Fruit fly (Drosophila melanogaster) whole organism, embryonic: ENCODE data around the gene Frmd5.
A peak's percentile ranks its signal among the peaks of the same experiment; 100 is the strongest.

ENCODE experiments used
- BtbVII ChIP-seq: fragments of 200-800 bp; sonication (Bioruptor generic); optimal IDR thresholded peaks from 3 replicates; lab custom pipeline; 2017; ENCODE audit warnings: missing biosample characterization, mild to moderate bottlenecking, missing genetic modification characterization
- CG10431 ChIP-seq: fragments of 200-800 bp; sonication (Bioruptor generic); optimal IDR thresholded peaks from 3 replicates; lab custom pipeline; 2018; ENCODE audit warnings: missing biosample characterization, mild to moderate bottlenecking, missing genetic modification characterization
- CG10565 ChIP-seq: fragments of 200-800 bp; sonication (Bioruptor generic); optimal IDR thresholded peaks from 3 replicates; lab custom pipeline; 2016; ENCODE audit warnings: missing biosample characterization, mild to moderate bottlenecking, missing genetic modification characterization
- CG10959 ChIP-seq: fragments of 200-800 bp; sonication (Bioruptor generic); IDR thresholded peaks from 2 replicates; pipeline ENCODE4 v1.3.6; 2022; ENCODE audit warnings: missing biosample characterization, missing genetic modification characterization
- CG12219 ChIP-seq: fragments of 200-800 bp; sonication (Bioruptor generic); optimal IDR thresholded peaks from 3 replicates; lab custom pipeline; 2018; ENCODE audit warnings: missing biosample characterization, mild to moderate bottlenecking, missing genetic modification characterization
- CG14860 ChIP-seq: fragments of 200-800 bp; sonication (Bioruptor generic); IDR thresholded peaks from 3 replicates; pipeline ENCODE4 v1.3.6; 2022; ENCODE audit warnings: missing biosample characterization, missing genetic modification characterization; ENCODE audit not compliant: partially characterized antibody
- CG15601 ChIP-seq: fragments of 200-800 bp; sonication (Bioruptor generic); optimal IDR thresholded peaks from 3 replicates; lab custom pipeline; 2019; ENCODE audit warnings: missing biosample characterization, mild to moderate bottlenecking, missing genetic modification characterization, moderate library complexity
- CG17359 ChIP-seq: fragments of 200-800 bp; sonication (Bioruptor generic); optimal IDR thresholded peaks from 3 replicates; lab custom pipeline; 2018; ENCODE audit warnings: missing biosample characterization, mild to moderate bottlenecking, missing genetic modification characterization, moderate library complexity
- CG17802 ChIP-seq: fragments of 200-800 bp; sonication (Bioruptor generic); optimal IDR thresholded peaks from 2 replicates; lab custom pipeline; 2018; ENCODE audit warnings: missing biosample characterization, mild to moderate bottlenecking, missing genetic modification characterization, moderate library complexity
- CG17829 ChIP-seq: fragments of 200-800 bp; optimal IDR thresholded peaks from 2 replicates; lab custom pipeline; 2019; ENCODE audit warnings: missing biosample characterization, mild to moderate bottlenecking, missing genetic modification characterization, moderate library complexity
- CG18262 ChIP-seq: fragments of 200-800 bp; optimal IDR thresholded peaks from 3 replicates; lab custom pipeline; 2019; ENCODE audit warnings: missing biosample characterization, mild to moderate bottlenecking, missing genetic modification characterization, moderate library complexity
- CG18764 ChIP-seq: fragments of 200-800 bp; sonication (Bioruptor generic); optimal IDR thresholded peaks from 3 replicates; lab custom pipeline; 2016; ENCODE audit warnings: missing biosample characterization, missing genetic modification characterization
- CG33557 ChIP-seq: fragments of 200-800 bp; sonication (Bioruptor generic); optimal IDR thresholded peaks from 2 replicates; lab custom pipeline; 2019; ENCODE audit warnings: missing biosample characterization, mild to moderate bottlenecking, missing genetic modification characterization, moderate library complexity
- CG5180 ChIP-seq: fragments of 200-800 bp; sonication (Bioruptor generic); optimal IDR thresholded peaks from 3 replicates; lab custom pipeline; 2017; ENCODE audit warnings: missing biosample characterization, missing genetic modification characterization, mild to moderate bottlenecking, moderate library complexity, missing genetic modification reagents
- CG6654 ChIP-seq: fragments of 200-800 bp; sonication (Bioruptor generic); optimal IDR thresholded peaks from 2 replicates; lab custom pipeline; 2017; ENCODE audit warnings: missing biosample characterization, mild to moderate bottlenecking, missing genetic modification characterization
- CG6689 ChIP-seq: fragments of 200-800 bp; sonication (Bioruptor generic); IDR thresholded peaks from 2 replicates; pipeline ENCODE4 v1.3.6; 2022; ENCODE audit warnings: missing biosample characterization, missing genetic modification characterization
- CG7556 ChIP-seq: fragments of 200-800 bp; sonication (Bioruptor generic); optimal IDR thresholded peaks from 2 replicates; lab custom pipeline; 2017; ENCODE audit warnings: missing biosample characterization, mild to moderate bottlenecking, missing genetic modification characterization
- CG8924 ChIP-seq: fragments of 200-800 bp; optimal IDR thresholded peaks from 3 replicates; lab custom pipeline; 2019; ENCODE audit warnings: missing biosample characterization, mild to moderate bottlenecking, missing genetic modification characterization, moderate library complexity
- CG9932 ChIP-seq: fragments of 200-800 bp; sonication (Bioruptor generic); IDR thresholded peaks from 2 replicates; pipeline ENCODE4 v1.3.6; 2022; ENCODE audit warnings: missing biosample characterization, missing genetic modification characterization
- CTCF ChIP-seq: fragments of 200-800 bp; sonication (Bioruptor generic); optimal IDR thresholded peaks from 2 replicates; lab custom pipeline; 2017; ENCODE audit warnings: missing biosample characterization, mild to moderate bottlenecking, missing genetic modification characterization, moderate library complexity
- Camta ChIP-seq: fragments of 200-800 bp; sonication (Bioruptor generic); optimal IDR thresholded peaks from 2 replicates; lab custom pipeline; 2016; ENCODE audit warnings: missing biosample characterization, missing genetic modification characterization
- D19B ChIP-seq: fragments of 200-800 bp; sonication (Bioruptor generic); optimal IDR thresholded peaks from 2 replicates; lab custom pipeline; 2017; ENCODE audit warnings: missing biosample characterization, mild to moderate bottlenecking, missing genetic modification characterization
- Doc3 ChIP-seq: fragments of 200-800 bp; sonication (Bioruptor generic); IDR thresholded peaks from 3 replicates; pipeline ENCODE4 v1.3.6; 2022; ENCODE audit warnings: missing biosample characterization, missing genetic modification characterization; ENCODE audit not compliant: partially characterized antibody
- Drgx ChIP-seq: fragments of 200-800 bp; sonication (Bioruptor generic); IDR thresholded peaks from 2 replicates; pipeline ENCODE4 v1.3.6; 2022; ENCODE audit warnings: missing biosample characterization, missing genetic modification characterization
- Ets97D ChIP-seq: fragments of 200-800 bp; sonication (Bioruptor generic); optimal IDR thresholded peaks from 3 replicates; lab custom pipeline; 2016; ENCODE audit warnings: missing biosample characterization, missing genetic modification characterization
- Fer2 ChIP-seq: fragments of 200-800 bp; sonication (Bioruptor generic); optimal IDR thresholded peaks from 2 replicates; lab custom pipeline; 2018; ENCODE audit warnings: missing biosample characterization, mild to moderate bottlenecking, missing genetic modification characterization, moderate library complexity
- Hand ChIP-seq: fragments of 200-800 bp; sonication (Bioruptor generic); optimal IDR thresholded peaks from 2 replicates; lab custom pipeline; 2017; ENCODE audit warnings: mild to moderate bottlenecking, missing biosample characterization, missing genetic modification reagents, missing genetic modification characterization
- Hr39 ChIP-seq: fragments of >200 bp; optimal IDR thresholded peaks from 2 replicates; lab custom pipeline; 2017
- Hr78 ChIP-seq, 2 experiments: fragments of 200-800 bp in 1 of 2; fragments of >200 bp in 1 of 2; sonication (Bioruptor generic) in 1 of 2; optimal IDR thresholded peaks; 2 replicates each; lab custom pipeline; 2017 to 2019; ENCODE audit warnings: missing biosample characterization in 2 of 2, missing genetic modification characterization in 2 of 2, mild to moderate bottlenecking in 1 of 2, moderate library complexity in 1 of 2
- PHDP ChIP-seq: fragments of 200-800 bp; sonication (Bioruptor generic); optimal IDR thresholded peaks from 3 replicates; lab custom pipeline; 2018; ENCODE audit warnings: missing biosample characterization, mild to moderate bottlenecking, missing genetic modification characterization, moderate library complexity
- Rfx ChIP-seq: fragments of 200-800 bp; sonication (Bioruptor generic); IDR thresholded peaks from 2 replicates; pipeline ENCODE4 v1.3.6; 2022; ENCODE audit warnings: missing biosample characterization, missing genetic modification characterization
- Six4 ChIP-seq: fragments of 200-800 bp; sonication (Bioruptor generic); optimal IDR thresholded peaks from 2 replicates; lab custom pipeline; 2016; ENCODE audit warnings: missing biosample characterization, missing genetic modification characterization
- TFAM ChIP-seq: fragments of 200-800 bp; sonication (Bioruptor generic); optimal IDR thresholded peaks from 2 replicates; lab custom pipeline; 2017; ENCODE audit warnings: missing biosample characterization, missing genetic modification characterization, inconsistent platforms
- ab ChIP-seq: fragments of 200-800 bp; sonication (Bioruptor generic); optimal IDR thresholded peaks from 2 replicates; lab custom pipeline; 2016; ENCODE audit warnings: missing biosample characterization, missing genetic modification characterization
- bcd ChIP-seq: fragments of 200-800 bp; sonication (Bioruptor generic); optimal IDR thresholded peaks from 2 replicates; lab custom pipeline; 2017; ENCODE audit warnings: missing biosample characterization, mild to moderate bottlenecking, missing genetic modification characterization
- dmrt11E ChIP-seq: fragments of 200-800 bp; sonication (Bioruptor generic); optimal IDR thresholded peaks from 3 replicates; lab custom pipeline; 2018; ENCODE audit warnings: missing biosample characterization, mild to moderate bottlenecking, missing genetic modification characterization, moderate library complexity
- fd102C ChIP-seq: fragments of 200-800 bp; sonication (Bioruptor generic); optimal IDR thresholded peaks from 2 replicates; lab custom pipeline; 2018; ENCODE audit warnings: missing biosample characterization, mild to moderate bottlenecking, missing genetic modification characterization, moderate library complexity
- ind ChIP-seq: fragments of 200-800 bp; sonication (Bioruptor generic); optimal IDR thresholded peaks from 3 replicates; lab custom pipeline; 2016; ENCODE audit warnings: missing biosample characterization, missing genetic modification characterization
- luna ChIP-seq: fragments of 200-800 bp; sonication (Bioruptor generic); optimal IDR thresholded peaks from 2 replicates; lab custom pipeline; 2016; ENCODE audit warnings: missing biosample characterization, missing genetic modification characterization
- mirr ChIP-seq: fragments of 200-800 bp; sonication (Bioruptor generic); optimal IDR thresholded peaks from 3 replicates; lab custom pipeline; 2018; ENCODE audit warnings: missing biosample characterization, mild to moderate bottlenecking, missing genetic modification characterization
- pfk ChIP-seq: fragments of 200-800 bp; sonication (Bioruptor generic); optimal IDR thresholded peaks from 2 replicates; lab custom pipeline; 2018; ENCODE audit warnings: missing biosample characterization, mild to moderate bottlenecking, missing genetic modification characterization, moderate library complexity
- pzg ChIP-seq: fragments of 200-800 bp; sonication (Bioruptor generic); optimal IDR thresholded peaks from 3 replicates; lab custom pipeline; 2018; ENCODE audit warnings: missing biosample characterization, mild to moderate bottlenecking, missing genetic modification characterization, moderate library complexity
- ro ChIP-seq: fragments of 200-800 bp; sonication (Bioruptor generic); IDR thresholded peaks from 2 replicates; pipeline ENCODE4 v1.3.6; 2022; ENCODE audit warnings: missing biosample characterization, missing genetic modification characterization
- sd ChIP-seq: fragments of 200-800 bp; sonication (Bioruptor generic); optimal IDR thresholded peaks from 3 replicates; lab custom pipeline; 2018; ENCODE audit warnings: missing biosample characterization, mild to moderate bottlenecking, missing genetic modification characterization, moderate library complexity
- seq ChIP-seq: fragments of 200-800 bp; sonication (Bioruptor generic); IDR thresholded peaks from 2 replicates; pipeline ENCODE4 v1.3.6; 2022; ENCODE audit warnings: missing biosample characterization, missing genetic modification characterization
- sna ChIP-seq: fragments of 200-800 bp; sonication (Bioruptor generic); IDR thresholded peaks from 2 replicates; pipeline ENCODE4 v1.3.6; 2022; ENCODE audit warnings: missing biosample characterization, missing genetic modification characterization; ENCODE audit not compliant: partially characterized antibody
- so ChIP-seq: fragments of 200-800 bp; sonication (Bioruptor generic); IDR thresholded peaks from 3 replicates; pipeline ENCODE4 v1.3.6; 2022; ENCODE audit warnings: missing biosample characterization, missing genetic modification characterization
- trh ChIP-seq: fragments of 200-800 bp; sonication (Bioruptor generic); optimal IDR thresholded peaks from 2 replicates; lab custom pipeline; 2016; ENCODE audit warnings: missing biosample characterization, missing genetic modification characterization
- ttk ChIP-seq: fragments of 200-800 bp; sonication (Bioruptor generic); IDR thresholded peaks from 2 replicates; pipeline ENCODE4 v2.1.2; 2022; ENCODE audit warnings: missing biosample characterization, missing genetic modification characterization
- yki ChIP-seq: fragments of >200 bp; optimal IDR thresholded peaks from 3 replicates; lab custom pipeline; 2018

Gene Frmd5

dm6 chr2L:10375464-10376236 lies 31.4 kb downstream of the Frmd5 start, which contains the start of the genes CG33303 and dpr19 (continued):
- TF ChIP-seq CG14860 (no peak), ttk (no peak; the same call in 1 of the 2 replicates), CG7556 (GFP tag; lab: Kevin White, UChicago) (peak; percentile 80), luna (GFP tag; lab: Kevin White, UChicago) (no peak), Hand (GFP tag; lab: Kevin White, UChicago) (peak; percentile 31), BtbVII (GFP tag; lab: Kevin White, UChicago) (peak; percentile 49), Hr39 (no peak), trh (GFP tag; lab: Kevin White, UChicago) (peak; percentile 19), Doc3 (GFP tag; lab: Robert Waterston, UW) (no peak), TFAM (GFP tag; lab: Kevin White, UChicago) (no peak), sd (tag; lab: Kevin White, UChicago) (no peak), bcd (GFP tag; lab: Kevin White, UChicago) (peak; percentile 65), CG10431 (GFP tag; lab: Kevin White, UChicago) (peak; percentile 46), CTCF (GFP tag; lab: Kevin White, UChicago) (peak; percentile 15), CG18764 (peak; percentile 51), Camta (GFP tag; lab: Kevin White, UChicago) (no peak), Rfx (GFP tag; lab: Robert Waterston, UW) (peak; percentile 72), CG12219 (no peak), CG5180 (peak; percentile 19), CG15601 (tag; lab: Kevin White, UChicago) (peak; percentile 86), Six4 (GFP tag; lab: Kevin White, UChicago) (peak; percentile 47), CG17802 (tag; lab: Kevin White, UChicago) (peak; percentile 18), ab (GFP tag; lab: Kevin White, UChicago) (no peak), CG33557 (GFP tag; lab: Kevin White, UChicago) (peak; percentile 74), CG10565 (GFP tag; lab: Kevin White, UChicago) (no peak), CG6654 (GFP tag; lab: Kevin White, UChicago) (peak; percentile 16), pzg (peak; percentile 59), CG6689 (peak; percentile 68), seq (GFP tag; lab: Robert Waterston, UW) (0 out of 2 replicates have a peak, but pooled peaks have one; percentile 7), ind (peak; percentile 43), PHDP (tag; lab: Kevin White, UChicago) (peak; percentile 90), so (0 out of 3 replicates have a peak, but pooled peaks have one; percentile 7), CG18262 (tag; lab: Kevin White, UChicago) (peak; percentile 89), Drgx (GFP tag; lab: Robert Waterston, UW) (peak; percentile 41; the same call in 1 of the 2 replicates), CG17829 (tag; lab: Kevin White, UChicago) (peak; percentile 90), CG8924 (tag; lab: Kevin White, UChicago) (peak; percentile 90), CG10959 (no peak), pfk (GFP tag; lab: Kevin White, UChicago) (peak; percentile 61), yki (lab: Kevin White, UChicago) (no peak), CG17359 (tag; lab: Kevin White, UChicago) (peak; percentile 84), fd102C (GFP tag; lab: Kevin White, UChicago) (no peak), dmrt11E (peak; percentile 79), Hr78 (GFP tag; optimal IDR thresholded peaks at IDR 0.05; lab: Kevin White, UChicago) (no peak), sna (GFP tag; lab: Robert Waterston, UW) (no peak), D19B (GFP tag; lab: Kevin White, UChicago) (peak; percentile 21), Ets97D (GFP tag; lab: Kevin White, UChicago) (no peak), ro (no peak), mirr (GFP tag; lab: Kevin White, UChicago) (no peak), Fer2 (tag; lab: Kevin White, UChicago) (peak; percentile 48), CG9932 (peak; percentile 17; the same call in 1 of the 2 replicates)
